Fruit fly (Drosophila melanogaster) Kc167 (cell line): ENCODE results near the gene gish.

ENCODE experiments used
- Myc ChIP-seq: fragments of >200 bp; optimal IDR thresholded peaks from 2 replicates; lab custom pipeline; 2017; ENCODE audit warnings: missing external identifiers
- Sin3A ChIP-seq: fragments of >200 bp; optimal IDR thresholded peaks from 2 replicates; lab custom pipeline; 2018; ENCODE audit warnings: missing external identifiers
- h ChIP-seq: fragments of >200 bp; optimal IDR thresholded peaks from 3 replicates; lab custom pipeline; 2018; ENCODE audit warnings: missing external identifiers
- psq ChIP-seq: fragments of >200 bp; optimal IDR thresholded peaks from 2 replicates; lab custom pipeline; 2017; ENCODE audit warnings: missing external identifiers
- ttk ChIP-seq: sonication (Bioruptor generic); optimal IDR thresholded peaks from 2 replicates; lab custom pipeline; 2017; ENCODE audit warnings: missing external identifiers

dm6 chr3R:16247609-16248499 lies 24.4 kb upstream of the gish start:
- no peak for TF ChIP-seq h (lab: Kevin White, UChicago)
- no peak for TF ChIP-seq ttk (lab: Kevin White, UChicago)
- no peak for TF ChIP-seq psq (lab: Kevin White, UChicago)
- no peak for TF ChIP-seq Sin3A (lab: Kevin White, UChicago)
- no peak for TF ChIP-seq Myc (lab: Kevin White, UChicago)
